Worm (Caenorhabditis elegans): Measurements from ENCODE around the gene F55G11.7.

The F55G11.7 gene

ce11 chrIV:12964648-12965047 lies 4.4 kb downstream of the F55G11.7 start:
- TF ChIP-seq tra-1 (GFP tag; IDR thresholded peaks at IDR 0.05) (no peak), lin-39 (tag; optimal IDR thresholded peaks at IDR 0.05) (no peak), spr-1 (tag; optimal IDR thresholded peaks at IDR 0.05) (no peak), nhr-42 (GFP tag; IDR thresholded peaks at IDR 0.05) (no peak), lim-7 (GFP tag; IDR thresholded peaks at IDR 0.05) (no peak), F37D6.2 (tag; optimal IDR thresholded peaks at IDR 0.05) (no peak), sdz-12 (GFP tag; optimal IDR thresholded peaks at IDR 0.05) (no peak), daf-8 (GFP tag; IDR thresholded peaks at IDR 0.05) (no peak), dmd-6 (GFP tag; IDR thresholded peaks at IDR 0.05) (peak; percentile 62), cey-2 (tag; optimal IDR thresholded peaks at IDR 0.05; ENCODE audit: borderline replicate concordance, insufficient read depth) (no peak), rbr-2 (tag; optimal IDR thresholded peaks at IDR 0.05) (no peak), F49E8.2 (tag; optimal IDR thresholded peaks at IDR 0.05; ENCODE audit: borderline replicate concordance) (no peak), nhr-28 (tag; optimal IDR thresholded peaks at IDR 0.05) (peak; percentile 20), hlh-11 (tag; optimal IDR thresholded peaks at IDR 0.05) (peak; percentile 1), nhr-237 (tag; optimal IDR thresholded peaks at IDR 0.05) (no peak), Y48G9A.11 (GFP tag; IDR thresholded peaks at IDR 0.05) (no peak), dve-1 (tag; optimal IDR thresholded peaks at IDR 0.05; ENCODE audit: insufficient read depth) (peak; percentile 21), ces-1 (GFP tag; optimal IDR thresholded peaks at IDR 0.05) (no peak), mdl-1 (tag; optimal IDR thresholded peaks at IDR 0.05) (no peak), pqm-1 (tag; optimal IDR thresholded peaks at IDR 0.05) (peak; percentile 43), madf-9 (GFP tag; conservative IDR thresholded peaks at IDR 0.05) (no peak), lin-29 (GFP tag; IDR thresholded peaks at IDR 0.05) (no peak), unc-62 (GFP tag; optimal IDR thresholded peaks at IDR 0.05 in 1 of 2) (peak in 1 of 2 experiments; percentile 20), unc-62 (tag; optimal IDR thresholded peaks at IDR 0.05) (no peak), daf-16 (GFP tag; optimal IDR thresholded peaks at IDR 0.05) (no peak), daf-16 (tag; optimal IDR thresholded peaks at IDR 0.05) (no peak)

ce11 chrIV:12965074-12965473 lies 4.8 kb downstream of the F55G11.7 start, which contains the start of gene dod-22:
Gene dod-22, plus strand, starts transcription at chrIV:12965374.
- TF ChIP-seq lsy-2 (tag; optimal IDR thresholded peaks at IDR 0.05) (no peak), ceh-32 (tag; optimal IDR thresholded peaks at IDR 0.05; ENCODE audit: poor library complexity) (no peak), pqm-1 (tag; optimal IDR thresholded peaks at IDR 0.05) (peak; percentile 29)

- TF ChIP-seq snpc-4 (tag; optimal IDR thresholded peaks at IDR 0.05) (no peak), lin-39 (tag; optimal IDR thresholded peaks at IDR 0.05) (no peak), mes-2 (tag; optimal IDR thresholded peaks at IDR 0.05; ENCODE audit: poor library complexity, severe bottlenecking) (no peak), attf-4 (tag; optimal IDR thresholded peaks at IDR 0.05) (no peak), unc-62 (GFP tag; optimal IDR thresholded peaks at IDR 0.05 in 1 of 2) (peak in 1 of 2 experiments; percentile 95), unc-62 (tag; optimal IDR thresholded peaks at IDR 0.05) (no peak)
Measured at ce11 chrIV:12967303-12967702, 7.1 kb downstream of the F55G11.7 start.

- no peak for TF ChIP-seq mes-2 (tag; optimal IDR thresholded peaks at IDR 0.05; ENCODE audit: poor library complexity, severe bottlenecking)
- TF ChIP-seq pqm-1 (tag; optimal IDR thresholded peaks at IDR 0.05), result peak; percentile 56
- TF ChIP-seq dmd-6 (GFP tag; IDR thresholded peaks at IDR 0.05), result peak; percentile 74; the same call in 1 of the 2 replicates
Measured at ce11 chrIV:12969141-12969540, 8.9 kb downstream of the F55G11.7 start, which contains the start of gene F55G11.2. Gene F55G11.2, minus strand, starts transcription at chrIV:12969289.

ce11 chrIV:12971994-12972520 lies 11.8 kb downstream of the F55G11.7 start:
- TF ChIP-seq zip-2 (tag; optimal IDR thresholded peaks at IDR 0.05) (no peak), hlh-11 (tag; optimal IDR thresholded peaks at IDR 0.05) (peak; percentile 22), zfp-2 (tag; optimal IDR thresholded peaks at IDR 0.05) (no peak), unc-62 (GFP tag; optimal IDR thresholded peaks at IDR 0.05 in 1 of 2) (peak in 1 of 2 experiments; percentile 55), unc-62 (tag; optimal IDR thresholded peaks at IDR 0.05) (no peak), pqm-1 (tag; optimal IDR thresholded peaks at IDR 0.05) (peak; percentile 25), nhr-10 (tag; optimal IDR thresholded peaks at IDR 0.05) (no peak), nhr-76 (tag; optimal IDR thresholded peaks at IDR 0.05) (no peak), unc-130 (GFP tag; optimal IDR thresholded peaks at IDR 0.05) (no peak), mes-2 (tag; optimal IDR thresholded peaks at IDR 0.05; ENCODE audit: poor library complexity, severe bottlenecking) (no peak), tag-97 (GFP tag; IDR thresholded peaks at IDR 0.05) (no peak), daf-8 (GFP tag; IDR thresholded peaks at IDR 0.05) (no peak), F44E2.7 (GFP tag; IDR thresholded peaks at IDR 0.05) (no peak), dmd-6 (GFP tag; IDR thresholded peaks at IDR 0.05) (peak; percentile 60)
